Worm (Caenorhabditis elegans) whole organism, early embryonic: ENCODE data around the gene ZC132.9.

Experiments
- B0310.2 ChIP-seq: sonication (generic microtip); optimal IDR thresholded peaks from 2 replicates; lab custom pipeline; 2016; ENCODE audit warnings: mild to moderate bottlenecking, missing genetic modification characterization, missing compliant biosample characterization
- F13C5.2 ChIP-seq: sonication (generic microtip); optimal IDR thresholded peaks from 2 replicates; lab custom pipeline; 2017; ENCODE audit warnings: mild to moderate bottlenecking, missing genetic modification characterization, inconsistent platforms, missing compliant biosample characterization
- ama-1 ChIP-seq: fragments of 150-350 bp; optimal IDR thresholded peaks from 2 replicates; lab custom pipeline; 2014
- ceh-13 ChIP-seq: fragments of 200-800 bp; sonication (Bioruptor generic); optimal IDR thresholded peaks from 2 replicates; lab custom pipeline; 2018; ENCODE audit warnings: mild to moderate bottlenecking, missing genetic modification characterization, missing compliant biosample characterization
- ets-7 ChIP-seq: sonication (generic microtip); optimal IDR thresholded peaks from 2 replicates; lab custom pipeline; 2016; ENCODE audit warnings: missing genotype, missing genetic modification characterization, missing compliant biosample characterization
- hnd-1 ChIP-seq: sonication (generic microtip); optimal IDR thresholded peaks from 2 replicates; lab custom pipeline; 2016; ENCODE audit warnings: missing genetic modification characterization, missing compliant biosample characterization
- pes-1 ChIP-seq: fragments of 200-800 bp; sonication (Bioruptor generic); IDR thresholded peaks from 2 replicates; pipeline ENCODE4 v1.3.6; 2022; ENCODE audit warnings: missing genetic modification reagents, missing genetic modification characterization, missing compliant biosample characterization
- sea-1 ChIP-seq: fragments of 200-800 bp; sonication (Bioruptor generic); conservative IDR thresholded peaks from 2 replicates; pipeline ENCODE4 v1.3.6; 2022; ENCODE audit warnings: missing genetic modification characterization, missing compliant biosample characterization
- tbx-11 ChIP-seq: fragments of 200-800 bp; sonication (Bioruptor generic); IDR thresholded peaks from 2 replicates; pipeline ENCODE4 v1.3.6; 2022; ENCODE audit warnings: missing genetic modification characterization, missing compliant biosample characterization
- tbx-37 ChIP-seq: fragments of 200-800 bp; sonication (Bioruptor generic); conservative IDR thresholded peaks from 2 replicates; pipeline ENCODE4 v1.3.6; 2022; ENCODE audit warnings: missing genetic modification reagents, missing genetic modification characterization, missing compliant biosample characterization

ce11 chrV:4366440-4366839 is 46.7 kb upstream of the ZC132.9 start, which contains the start of gene F32D1.11:
- no peak for TF ChIP-seq hnd-1 (tag; lab: Kevin White, UChicago)
- no peak for TF ChIP-seq B0310.2 (tag; lab: Kevin White, UChicago)
- TF ChIP-seq tbx-37: no peak
- TF ChIP-seq ama-1 (lab: Kevin White, UChicago): no peak
- no peak for TF ChIP-seq F13C5.2
- no peak for TF ChIP-seq ets-7 (tag; lab: Kevin White, UChicago)
- no peak for TF ChIP-seq ceh-13
- TF ChIP-seq tbx-11 (GFP tag; lab: Robert Waterston, UW): no peak
- no peak for TF ChIP-seq pes-1 (GFP tag; lab: Robert Waterston, UW)
- no peak for TF ChIP-seq sea-1 (GFP tag; lab: Robert Waterston, UW)
